Worm (Caenorhabditis elegans): ENCODE data around the gene bcs-1.

bcs-1 gene

ce11 chrII:8570977-8571376, at the start of gene bcs-1:
Gene bcs-1 (plus strand): TSS chrII:8571085.
- TF ChIP-seq flt-1 (GFP tag; IDR thresholded peaks at IDR 0.05) (no peak), ceh-13 (GFP tag; optimal IDR thresholded peaks at IDR 0.05) (no peak), ama-1 (optimal IDR thresholded peaks at IDR 0.05) (no peak), hmbx-1 (tag; optimal IDR thresholded peaks at IDR 0.05) (no peak), ets-7 (tag; optimal IDR thresholded peaks at IDR 0.05) (no peak), ceh-36 (tag; optimal IDR thresholded peaks at IDR 0.05) (no peak), tbx-37 (GFP tag; conservative IDR thresholded peaks at IDR 0.05) (no peak), F13C5.2 (tag; optimal IDR thresholded peaks at IDR 0.05) (no peak)

- no peak for TF ChIP-seq hnd-1 (tag; optimal IDR thresholded peaks at IDR 0.05)
- TF ChIP-seq F13C5.2 (tag; optimal IDR thresholded peaks at IDR 0.05), result no peak
- no peak for TF ChIP-seq tbx-37 (GFP tag; conservative IDR thresholded peaks at IDR 0.05)
- TF ChIP-seq ets-7 (tag; optimal IDR thresholded peaks at IDR 0.05), result no peak
- no peak for TF ChIP-seq sea-1 (GFP tag; conservative IDR thresholded peaks at IDR 0.05)
- no peak for TF ChIP-seq pes-1 (GFP tag; IDR thresholded peaks at IDR 0.05)
- no peak for TF ChIP-seq tbx-11 (GFP tag; IDR thresholded peaks at IDR 0.05)
- no peak for TF ChIP-seq B0310.2 (tag; optimal IDR thresholded peaks at IDR 0.05)
- TF ChIP-seq hmg-4 (GFP tag; optimal IDR thresholded peaks at IDR 0.05), result no peak
- TF ChIP-seq ceh-36 (tag; optimal IDR thresholded peaks at IDR 0.05), result no peak
Measured at ce11 chrII:8525133-8525736, 45.6 kb upstream of the bcs-1 start, which contains the start of the genes prp-9 and mrps-18B. Gene prp-9 (minus strand): TSS chrII:8525396. Gene mrps-18B (plus strand): TSS chrII:8525681.

ce11 chrII:8529176-8529698, 41.6 kb upstream of the bcs-1 start:
- TF ChIP-seq B0310.2 (tag; optimal IDR thresholded peaks at IDR 0.05), result no peak
- no peak for TF ChIP-seq hnd-1 (tag; optimal IDR thresholded peaks at IDR 0.05)
- TF ChIP-seq ceh-13 (GFP tag; optimal IDR thresholded peaks at IDR 0.05), result no peak
- no peak for TF ChIP-seq tbx-11 (GFP tag; IDR thresholded peaks at IDR 0.05)
- TF ChIP-seq pes-1 (GFP tag; IDR thresholded peaks at IDR 0.05), result no peak
- TF ChIP-seq tra-4 (tag; optimal IDR thresholded peaks at IDR 0.05), result no peak
- TF ChIP-seq aly-1 (tag; optimal IDR thresholded peaks at IDR 0.05), result no peak
- TF ChIP-seq ets-7 (tag; optimal IDR thresholded peaks at IDR 0.05), result no peak
- TF ChIP-seq flt-1 (GFP tag; IDR thresholded peaks at IDR 0.05), result no peak
- TF ChIP-seq ceh-36 (tag; optimal IDR thresholded peaks at IDR 0.05), result no peak
- no peak for TF ChIP-seq F13C5.2 (tag; optimal IDR thresholded peaks at IDR 0.05)
- no peak for TF ChIP-seq hmg-4 (GFP tag; optimal IDR thresholded peaks at IDR 0.05)
- no peak for TF ChIP-seq scrt-1 (GFP tag; IDR thresholded peaks at IDR 0.05)
- no peak for TF ChIP-seq ama-1 (optimal IDR thresholded peaks at IDR 0.05)
- TF ChIP-seq sea-1 (GFP tag; conservative IDR thresholded peaks at IDR 0.05), result no peak

ce11 chrII:8531181-8531759, 39.6 kb upstream of the bcs-1 start, which contains the start of gene gldi-7:
Gene gldi-7 (minus strand): TSS chrII:8531222.
- TF ChIP-seq flt-1 (GFP tag; IDR thresholded peaks at IDR 0.05) (no peak), tra-4 (tag; optimal IDR thresholded peaks at IDR 0.05) (no peak), hmg-4 (GFP tag; optimal IDR thresholded peaks at IDR 0.05) (no peak), ceh-36 (tag; optimal IDR thresholded peaks at IDR 0.05) (no peak), hnd-1 (tag; optimal IDR thresholded peaks at IDR 0.05) (no peak), aly-1 (tag; optimal IDR thresholded peaks at IDR 0.05) (no peak), sea-1 (GFP tag; conservative IDR thresholded peaks at IDR 0.05) (no peak), ama-1 (optimal IDR thresholded peaks at IDR 0.05) (no peak), F13C5.2 (tag; optimal IDR thresholded peaks at IDR 0.05) (no peak), ceh-13 (GFP tag; optimal IDR thresholded peaks at IDR 0.05) (no peak), tbx-37 (GFP tag; conservative IDR thresholded peaks at IDR 0.05) (no peak), hmbx-1 (tag; optimal IDR thresholded peaks at IDR 0.05) (no peak), scrt-1 (GFP tag; IDR thresholded peaks at IDR 0.05) (no peak), tbx-11 (GFP tag; IDR thresholded peaks at IDR 0.05) (no peak), pes-1 (GFP tag; IDR thresholded peaks at IDR 0.05) (no peak), ets-7 (tag; optimal IDR thresholded peaks at IDR 0.05) (no peak), B0310.2 (tag; optimal IDR thresholded peaks at IDR 0.05) (no peak)

- TF ChIP-seq pes-1 (GFP tag; IDR thresholded peaks at IDR 0.05) (no peak), scrt-1 (GFP tag; IDR thresholded peaks at IDR 0.05) (no peak), hmg-4 (GFP tag; optimal IDR thresholded peaks at IDR 0.05) (no peak), ceh-36 (tag; optimal IDR thresholded peaks at IDR 0.05) (no peak), hnd-1 (tag; optimal IDR thresholded peaks at IDR 0.05) (no peak), aly-1 (tag; optimal IDR thresholded peaks at IDR 0.05) (no peak), F13C5.2 (tag; optimal IDR thresholded peaks at IDR 0.05) (no peak), ceh-13 (GFP tag; optimal IDR thresholded peaks at IDR 0.05) (no peak), flt-1 (GFP tag; IDR thresholded peaks at IDR 0.05) (no peak), B0310.2 (tag; optimal IDR thresholded peaks at IDR 0.05) (no peak), tra-4 (tag; optimal IDR thresholded peaks at IDR 0.05) (no peak), hmbx-1 (tag; optimal IDR thresholded peaks at IDR 0.05) (no peak), ama-1 (optimal IDR thresholded peaks at IDR 0.05) (no peak), tbx-37 (GFP tag; conservative IDR thresholded peaks at IDR 0.05) (no peak), tbx-11 (GFP tag; IDR thresholded peaks at IDR 0.05) (no peak), ets-7 (tag; optimal IDR thresholded peaks at IDR 0.05) (no peak), sea-1 (GFP tag; conservative IDR thresholded peaks at IDR 0.05) (no peak)
Measured at ce11 chrII:8532015-8532414, 38.9 kb upstream of the bcs-1 start.

- TF ChIP-seq ceh-13 (GFP tag; optimal IDR thresholded peaks at IDR 0.05), result no peak
- no peak for TF ChIP-seq B0310.2 (tag; optimal IDR thresholded peaks at IDR 0.05)
- TF ChIP-seq tbx-11 (GFP tag; IDR thresholded peaks at IDR 0.05), result no peak
- no peak for TF ChIP-seq scrt-1 (GFP tag; IDR thresholded peaks at IDR 0.05)
- no peak for TF ChIP-seq hnd-1 (tag; optimal IDR thresholded peaks at IDR 0.05)
- TF ChIP-seq aly-1 (tag; optimal IDR thresholded peaks at IDR 0.05), result no peak
Measured at ce11 chrII:8536060-8536459, 34.8 kb upstream of the bcs-1 start, which contains the start of gene W01C9.2. Gene W01C9.2 (plus strand): TSS chrII:8536360.

ce11 chrII:8540412-8540811, 30.5 kb upstream of the bcs-1 start, which contains the start of gene pqn-73:
Gene pqn-73 (plus strand): TSS chrII:8540712.
- TF ChIP-seq B0310.2 (tag; optimal IDR thresholded peaks at IDR 0.05) (no peak), hmbx-1 (tag; optimal IDR thresholded peaks at IDR 0.05) (no peak), pes-1 (GFP tag; IDR thresholded peaks at IDR 0.05) (no peak), tbx-11 (GFP tag; IDR thresholded peaks at IDR 0.05) (no peak), ets-7 (tag; optimal IDR thresholded peaks at IDR 0.05) (no peak), flt-1 (GFP tag; IDR thresholded peaks at IDR 0.05) (no peak), F13C5.2 (tag; optimal IDR thresholded peaks at IDR 0.05) (no peak), tbx-37 (GFP tag; conservative IDR thresholded peaks at IDR 0.05) (no peak)
